Fruit fly (Drosophila melanogaster) whole organism, embryonic: ENCODE results near the gene vir-1.

Experiments used
- Awh ChIP-seq: fragments of 200-800 bp; sonication (Bioruptor generic); IDR thresholded peaks from 2 replicates; pipeline ENCODE4, ENCODE4 v1.3.6; 2022; ENCODE audit warnings: missing biosample characterization, missing genetic modification characterization
- B-H2 ChIP-seq: fragments of 200-800 bp; sonication (Bioruptor generic); optimal IDR thresholded peaks from 2 replicates; lab custom pipeline; 2018; ENCODE audit warnings: missing biosample characterization, mild to moderate bottlenecking, missing genetic modification characterization
- Bteb2 ChIP-seq: fragments of 200-800 bp; sonication (Bioruptor generic); optimal IDR thresholded peaks from 2 replicates; lab custom pipeline; 2016; ENCODE audit warnings: missing biosample characterization, missing genetic modification characterization
- CG10431 ChIP-seq: fragments of 200-800 bp; sonication (Bioruptor generic); optimal IDR thresholded peaks from 3 replicates; lab custom pipeline; 2018; ENCODE audit warnings: missing biosample characterization, mild to moderate bottlenecking, missing genetic modification characterization
- CG10565 ChIP-seq: fragments of 200-800 bp; sonication (Bioruptor generic); optimal IDR thresholded peaks from 3 replicates; lab custom pipeline; 2016; ENCODE audit warnings: missing biosample characterization, mild to moderate bottlenecking, missing genetic modification characterization
- CG10979 ChIP-seq: fragments of 200-800 bp; sonication (Bioruptor generic); optimal IDR thresholded peaks from 2 replicates; lab custom pipeline; 2018; ENCODE audit warnings: missing biosample characterization, mild to moderate bottlenecking, missing genetic modification characterization, moderate library complexity
- CG11398 ChIP-seq: fragments of 200-800 bp; sonication (Bioruptor generic); optimal IDR thresholded peaks from 2 replicates; lab custom pipeline; 2016; ENCODE audit warnings: missing biosample characterization, missing genetic modification characterization
- CG11723 ChIP-seq: fragments of 200-800 bp; sonication (Bioruptor generic); optimal IDR thresholded peaks from 2 replicates; lab custom pipeline; 2017; ENCODE audit warnings: missing biosample characterization, mild to moderate bottlenecking, missing genetic modification characterization
- CG12236 ChIP-seq: fragments of 200-800 bp; sonication (Bioruptor generic); optimal IDR thresholded peaks from 2 replicates; lab custom pipeline; 2016; ENCODE audit warnings: missing biosample characterization, missing genetic modification characterization
- CG12391 ChIP-seq: fragments of 200-800 bp; sonication (Bioruptor generic); optimal IDR thresholded peaks from 3 replicates; lab custom pipeline; 2018; ENCODE audit warnings: missing biosample characterization, mild to moderate bottlenecking, missing genetic modification characterization, moderate library complexity
- CG15479 ChIP-seq: fragments of 200-800 bp; sonication (Bioruptor generic); optimal IDR thresholded peaks from 3 replicates; lab custom pipeline; 2019; ENCODE audit warnings: missing biosample characterization, mild to moderate bottlenecking, missing genetic modification characterization, moderate library complexity
- CG16863 ChIP-seq: fragments of 200-800 bp; sonication (Bioruptor generic); optimal IDR thresholded peaks from 3 replicates; lab custom pipeline; 2016; ENCODE audit warnings: missing biosample characterization, missing genetic modification characterization
- CG17186 ChIP-seq: fragments of 200-800 bp; sonication (Bioruptor generic); optimal IDR thresholded peaks from 3 replicates; lab custom pipeline; 2017; ENCODE audit warnings: missing biosample characterization, missing genetic modification reagents, missing genetic modification characterization
- CG18764 ChIP-seq: fragments of 200-800 bp; sonication (Bioruptor generic); optimal IDR thresholded peaks from 3 replicates; lab custom pipeline; 2016; ENCODE audit warnings: missing biosample characterization, missing genetic modification characterization
- CG2120 ChIP-seq: fragments of 200-800 bp; sonication (Bioruptor generic); optimal IDR thresholded peaks from 3 replicates; lab custom pipeline; 2016; ENCODE audit warnings: missing biosample characterization, missing genetic modification characterization
- CG31388 ChIP-seq: fragments of 200-800 bp; sonication (Bioruptor generic); optimal IDR thresholded peaks from 2 replicates; lab custom pipeline; 2016; ENCODE audit warnings: missing biosample characterization, missing genetic modification characterization
- CG32767 ChIP-seq: fragments of 200-800 bp; sonication (Bioruptor generic); IDR thresholded peaks from 2 replicates; pipeline ENCODE4 v1.3.6; 2022; ENCODE audit warnings: missing biosample characterization, missing genetic modification characterization
- CG34376 ChIP-seq: fragments of 200-800 bp; sonication (Bioruptor generic); optimal IDR thresholded peaks from 2 replicates; lab custom pipeline; 2018; ENCODE audit warnings: missing biosample characterization, mild to moderate bottlenecking, missing genetic modification characterization
- CG4328 ChIP-seq: fragments of 200-800 bp; sonication (Bioruptor generic); optimal IDR thresholded peaks from 3 replicates; lab custom pipeline; 2017; ENCODE audit warnings: missing biosample characterization, missing genetic modification reagents, missing genetic modification characterization
- CG5180 ChIP-seq: fragments of 200-800 bp; sonication (Bioruptor generic); optimal IDR thresholded peaks from 3 replicates; lab custom pipeline; 2017; ENCODE audit warnings: missing biosample characterization, missing genetic modification characterization, mild to moderate bottlenecking, moderate library complexity, missing genetic modification reagents
- CG6683 ChIP-seq: fragments of 200-800 bp; sonication (Bioruptor generic); optimal IDR thresholded peaks from 2 replicates; lab custom pipeline; 2017; ENCODE audit warnings: missing biosample characterization, mild to moderate bottlenecking, missing genetic modification characterization, missing genetic modification reagents
- CG6689 ChIP-seq: fragments of 200-800 bp; sonication (Bioruptor generic); IDR thresholded peaks from 2 replicates; pipeline ENCODE4 v1.3.6; 2022; ENCODE audit warnings: missing biosample characterization, missing genetic modification characterization
- CG7372 ChIP-seq: fragments of 200-800 bp; sonication (Bioruptor generic); IDR thresholded peaks from 2 replicates; pipeline ENCODE4 v1.3.6; 2022; ENCODE audit warnings: missing biosample characterization, missing genetic modification characterization
- CG7839 ChIP-seq: fragments of 200-800 bp; sonication (Bioruptor generic); optimal IDR thresholded peaks from 3 replicates; lab custom pipeline; 2018; ENCODE audit warnings: missing biosample characterization, mild to moderate bottlenecking, missing genetic modification characterization, moderate library complexity
- CG8281 ChIP-seq: fragments of 200-800 bp; sonication (Bioruptor generic); optimal IDR thresholded peaks from 2 replicates; lab custom pipeline; 2018; ENCODE audit warnings: missing biosample characterization, mild to moderate bottlenecking, missing genetic modification characterization, moderate library complexity
- CG9215 ChIP-seq: fragments of 200-800 bp; sonication (Bioruptor generic); IDR thresholded peaks from 2 replicates; pipeline ENCODE4 v1.3.6; 2022; ENCODE audit warnings: missing biosample characterization, missing genetic modification characterization
- CG9727 ChIP-seq: fragments of 200-800 bp; sonication (Bioruptor generic); optimal IDR thresholded peaks from 3 replicates; lab custom pipeline; 2017; ENCODE audit warnings: missing biosample characterization, mild to moderate bottlenecking, missing genetic modification characterization
- CoRest ChIP-seq: fragments of 200-800 bp; sonication (Bioruptor generic); optimal IDR thresholded peaks from 3 replicates; lab custom pipeline; 2018; ENCODE audit warnings: missing biosample characterization, mild to moderate bottlenecking, missing genetic modification characterization, moderate library complexity
- D19B ChIP-seq: fragments of 200-800 bp; sonication (Bioruptor generic); optimal IDR thresholded peaks from 2 replicates; lab custom pipeline; 2017; ENCODE audit warnings: missing biosample characterization, mild to moderate bottlenecking, missing genetic modification characterization
- Eip74EF ChIP-seq, 2 experiments: fragments of 200-800 bp in 1 of 2; fragments of >200 bp in 1 of 2; sonication (Bioruptor generic) in 1 of 2; optimal IDR thresholded peaks; 2 replicates each; lab custom pipeline; 2017 to 2019; ENCODE audit warnings: missing biosample characterization in 2 of 2, missing genetic modification characterization in 2 of 2, mild to moderate bottlenecking in 1 of 2, moderate library complexity in 1 of 2
- H15 ChIP-seq: fragments of 200-800 bp; sonication (Bioruptor generic); IDR thresholded peaks from 3 replicates; pipeline ENCODE4 v1.3.6; 2022; ENCODE audit warnings: missing biosample characterization, missing genetic modification characterization
- HLH54F ChIP-seq: fragments of 200-800 bp; sonication (Bioruptor generic); optimal IDR thresholded peaks from 3 replicates; lab custom pipeline; 2016; ENCODE audit warnings: missing biosample characterization, missing genetic modification characterization
- Hsf ChIP-seq: fragments of 200-800 bp; sonication (Bioruptor generic); optimal IDR thresholded peaks from 3 replicates; lab custom pipeline; 2016; ENCODE audit warnings: missing biosample characterization, missing genetic modification characterization
- Neu2 ChIP-seq: fragments of 200-800 bp; sonication (Bioruptor generic); optimal IDR thresholded peaks from 3 replicates; lab custom pipeline; 2016; ENCODE audit warnings: missing biosample characterization, missing genetic modification characterization, borderline replicate concordance
- Rx ChIP-seq: fragments of 200-800 bp; sonication (Bioruptor generic); IDR thresholded peaks from 2 replicates; pipeline ENCODE4 v1.3.6; 2022; ENCODE audit warnings: missing biosample characterization, missing genetic modification characterization
- TFAM ChIP-seq: fragments of 200-800 bp; sonication (Bioruptor generic); optimal IDR thresholded peaks from 2 replicates; lab custom pipeline; 2017; ENCODE audit warnings: missing biosample characterization, missing genetic modification characterization, inconsistent platforms
- Usf ChIP-seq: fragments of 200-800 bp; sonication (Bioruptor generic); optimal IDR thresholded peaks from 2 replicates; lab custom pipeline; 2017; ENCODE audit warnings: missing genotype, missing biosample characterization, missing genetic modification characterization
- Vsx1 ChIP-seq: fragments of 200-800 bp; sonication (Bioruptor generic); optimal IDR thresholded peaks from 2 replicates; lab custom pipeline; 2017; ENCODE audit warnings: missing biosample characterization, mild to moderate bottlenecking, missing genetic modification characterization, missing genetic modification reagents
- cato ChIP-seq: fragments of 200-800 bp; sonication (Bioruptor generic); optimal IDR thresholded peaks from 2 replicates; lab custom pipeline; 2016; ENCODE audit warnings: missing biosample characterization, missing genetic modification characterization, borderline replicate concordance
- corto ChIP-seq: fragments of 200-800 bp; sonication (Bioruptor generic); optimal IDR thresholded peaks from 2 replicates; lab custom pipeline; 2016; ENCODE audit warnings: missing biosample characterization, mild to moderate bottlenecking, missing genetic modification characterization, moderate library complexity
- croc ChIP-seq: fragments of 200-800 bp; sonication (Bioruptor generic); conservative IDR thresholded peaks from 3 replicates; pipeline ENCODE4 v1.3.6; 2022; ENCODE audit warnings: missing biosample characterization, missing genetic modification characterization
- dmrt11E ChIP-seq: fragments of 200-800 bp; sonication (Bioruptor generic); optimal IDR thresholded peaks from 3 replicates; lab custom pipeline; 2018; ENCODE audit warnings: missing biosample characterization, mild to moderate bottlenecking, missing genetic modification characterization, moderate library complexity
- gcm ChIP-seq: fragments of 200-800 bp; sonication (Bioruptor generic); optimal IDR thresholded peaks from 2 replicates; lab custom pipeline; 2019; ENCODE audit warnings: missing biosample characterization, mild to moderate bottlenecking, missing genetic modification characterization, moderate library complexity
- grn ChIP-seq: fragments of 200-800 bp; sonication (Bioruptor generic); optimal IDR thresholded peaks from 3 replicates; lab custom pipeline; 2017; ENCODE audit warnings: missing biosample characterization, missing genetic modification characterization
- gsb-n ChIP-seq: fragments of 200-800 bp; sonication (Bioruptor generic); optimal IDR thresholded peaks from 3 replicates; lab custom pipeline; 2018; ENCODE audit warnings: missing biosample characterization, mild to moderate bottlenecking, missing genetic modification characterization
- ham ChIP-seq: fragments of 200-800 bp; sonication (Bioruptor generic); IDR thresholded peaks from 2 replicates; pipeline ENCODE4 v1.3.6; 2022; ENCODE audit warnings: missing biosample characterization, missing genetic modification characterization
- nerfin-2 ChIP-seq: fragments of 200-800 bp; sonication (Bioruptor generic); IDR thresholded peaks from 2 replicates; pipeline ENCODE4 v1.3.6; 2022; ENCODE audit warnings: missing biosample characterization, missing genetic modification characterization; ENCODE audit not compliant: partially characterized antibody
- sd ChIP-seq: fragments of 200-800 bp; sonication (Bioruptor generic); optimal IDR thresholded peaks from 3 replicates; lab custom pipeline; 2018; ENCODE audit warnings: missing biosample characterization, mild to moderate bottlenecking, missing genetic modification characterization, moderate library complexity
- sens ChIP-seq: fragments of 200-800 bp; sonication (Bioruptor generic); peaks from one replicate; lab custom pipeline; 2016; ENCODE audit warnings: missing biosample characterization, missing genetic modification characterization
- seq ChIP-seq: fragments of 200-800 bp; sonication (Bioruptor generic); IDR thresholded peaks from 2 replicates; pipeline ENCODE4 v1.3.6; 2022; ENCODE audit warnings: missing biosample characterization, missing genetic modification characterization

vir-1 gene

dm6 chr2L:12371740-12372139 lies 51.5 kb downstream of the vir-1 start (continued):
- TF ChIP-seq CG11723 (GFP tag; lab: Kevin White, UChicago), result peak; percentile 65
- TF ChIP-seq CG9727 (GFP tag; lab: Kevin White, UChicago), result peak; percentile 55
- TF ChIP-seq CG6689 (GFP tag; lab: Robert Waterston, UW), result peak; percentile 25; the same call in 1 of the 2 replicates
- no peak for TF ChIP-seq CG31388 (GFP tag; lab: Kevin White, UChicago)
- TF ChIP-seq CG7839 (tag; lab: Kevin White, UChicago), result peak; percentile 36
- no peak for TF ChIP-seq nerfin-2 (GFP tag; lab: Robert Waterston, UW)
- peak; percentile 51 for TF ChIP-seq sd (tag; lab: Kevin White, UChicago)
- peak; percentile 68 for TF ChIP-seq Vsx1
- no peak for TF ChIP-seq B-H2 (GFP tag; lab: Kevin White, UChicago)
- no peak for TF ChIP-seq CG15479 (GFP tag; lab: Kevin White, UChicago)
- TF ChIP-seq CG4328, result peak; percentile 80
- TF ChIP-seq corto, result no peak
- peak; percentile 41; the same call in 1 of the 2 replicates for TF ChIP-seq Rx (GFP tag; lab: Robert Waterston, UW)
- TF ChIP-seq CG5180 (GFP tag; lab: Kevin White, UChicago), result peak; percentile 56
- TF ChIP-seq CG9215, result no peak
- TF ChIP-seq Eip74EF (GFP tag; optimal IDR thresholded peaks at IDR 0.05; lab: Kevin White, UChicago), result peak in 1 of 2 experiments; percentile 30
- no peak for TF ChIP-seq CG10565
- peak; percentile 38 for TF ChIP-seq dmrt11E
- no peak for TF ChIP-seq croc (GFP tag; lab: Robert Waterston, UW)
- TF ChIP-seq CG7372 (GFP tag; lab: Robert Waterston, UW), result no peak
- TF ChIP-seq CG17186, result peak; percentile 49
- no peak for TF ChIP-seq Bteb2 (GFP tag; lab: Kevin White, UChicago)
- no peak for TF ChIP-seq cato (GFP tag; lab: Kevin White, UChicago)
- peak; percentile 47 for TF ChIP-seq CG8281 (tag; lab: Kevin White, UChicago)
- TF ChIP-seq CG12236 (GFP tag; lab: Kevin White, UChicago), result peak; percentile 54
- TF ChIP-seq CG11398 (GFP tag; lab: Kevin White, UChicago), result peak; percentile 71
- TF ChIP-seq CG10979, result peak; percentile 38
- peak; percentile 88 for TF ChIP-seq CG10431 (GFP tag; lab: Kevin White, UChicago)
- no peak for TF ChIP-seq Usf (GFP tag; lab: Kevin White, UChicago)
- TF ChIP-seq ham (GFP tag; lab: Robert Waterston, UW), result no peak
- TF ChIP-seq CG16863, result peak; percentile 50
- TF ChIP-seq CoRest, result peak; percentile 48
- peak; percentile 12 for TF ChIP-seq TFAM
- peak; percentile 32 for TF ChIP-seq grn
- TF ChIP-seq CG34376, result no peak
- TF ChIP-seq CG32767, result peak; percentile 53; the same call in 1 of the 2 replicates
- peak; percentile 74 for TF ChIP-seq gsb-n (tag; lab: Kevin White, UChicago)
- TF ChIP-seq Hsf, result peak; percentile 10
- 0 out of 3 replicates have a peak, but pooled peaks have one; percentile 57 for TF ChIP-seq H15 (GFP tag; lab: Robert Waterston, UW)
- peak; percentile 96 for TF ChIP-seq sens
- TF ChIP-seq Awh (GFP tag; lab: Robert Waterston, UW), result peak; percentile 89
- no peak for TF ChIP-seq D19B (GFP tag; lab: Kevin White, UChicago)
- TF ChIP-seq CG12391 (tag; lab: Kevin White, UChicago), result peak; percentile 36
- peak; percentile 6 for TF ChIP-seq CG2120 (GFP tag; lab: Kevin White, UChicago)
- TF ChIP-seq HLH54F (GFP tag; lab: Kevin White, UChicago), result no peak
- peak; percentile 41 for TF ChIP-seq gcm
- TF ChIP-seq seq (GFP tag; lab: Robert Waterston, UW), result peak; percentile 64; the same call in 1 of the 2 replicates
- peak; percentile 37 for TF ChIP-seq CG6683
- TF ChIP-seq Neu2 (GFP tag; lab: Kevin White, UChicago), result no peak
- TF ChIP-seq CG18764 (GFP tag; lab: Kevin White, UChicago), result peak; percentile 62
